Fruit fly (Drosophila melanogaster): ENCODE data around the gene chrb.

DNA sequence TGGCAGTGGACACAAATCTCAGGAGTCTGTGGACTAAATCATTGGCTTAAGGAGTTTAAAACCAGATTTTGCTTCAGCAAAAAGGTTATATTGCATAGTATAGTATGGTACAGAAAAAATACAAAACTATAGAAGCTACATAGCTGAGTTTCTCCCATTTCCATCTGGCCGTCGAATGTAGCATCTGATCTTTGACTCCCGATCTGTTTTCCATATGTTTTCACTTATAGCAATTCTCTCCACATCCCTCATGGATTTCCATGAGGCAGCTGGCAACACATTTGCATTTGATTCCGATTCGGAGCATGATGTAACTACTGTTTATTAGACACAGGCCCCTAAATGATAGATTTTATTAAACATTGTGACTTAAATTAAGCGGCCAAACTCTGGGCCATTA, 46.6 kb upstream of the chrb start:
- TF ChIP-seq psq (GFP tag; optimal IDR thresholded peaks at IDR 0.05) (no peak), pan (optimal IDR thresholded peaks at IDR 0.05) (no peak), CrebA (GFP tag; optimal IDR thresholded peaks at IDR 0.05; ENCODE audit: borderline replicate concordance) (no peak), dsf (GFP tag; optimal IDR thresholded peaks at IDR 0.05; ENCODE audit: borderline replicate concordance) (no peak), br (GFP tag; optimal IDR thresholded peaks at IDR 0.05) (no peak), dl (GFP tag; optimal IDR thresholded peaks at IDR 0.05; ENCODE audit: insufficient read depth in 1 of 2, partially characterized antibody in 2 of 2) (no peak), N (GFP tag; optimal IDR thresholded peaks at IDR 0.05) (no peak), HLH106 (tag; optimal IDR thresholded peaks at IDR 0.05) (no peak), Abd-B (GFP tag; optimal IDR thresholded peaks at IDR 0.05) (no peak)
